Worm (Caenorhabditis elegans): ENCODE measurements around the gene C25D7.15.

DNA sequence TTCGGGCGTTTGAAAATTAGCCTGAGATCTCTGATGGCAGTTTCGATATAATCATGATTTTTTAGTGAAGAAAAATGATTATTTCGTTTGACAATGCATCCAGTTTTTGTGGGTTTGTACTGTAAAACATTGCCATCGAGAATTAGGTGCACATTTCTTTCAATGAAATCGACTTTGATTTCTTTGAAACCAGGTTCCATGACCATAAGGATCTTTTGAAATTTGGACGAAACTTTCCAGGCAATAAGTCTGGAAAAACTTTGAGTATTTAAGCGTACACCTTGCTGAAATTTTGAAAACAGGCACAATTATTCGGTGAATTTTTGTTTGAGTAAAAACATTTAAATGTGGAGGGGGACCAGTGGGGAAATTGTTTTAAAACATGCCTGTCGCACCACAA is 7.9 kb upstream of the C25D7.15 start:
- TF ChIP-seq nhr-41 (GFP tag; IDR thresholded peaks at IDR 0.05): no peak
- TF ChIP-seq lin-29 (GFP tag; IDR thresholded peaks at IDR 0.05): no peak
- TF ChIP-seq ceh-20 (GFP tag; IDR thresholded peaks at IDR 0.05): no peak
- no peak for TF ChIP-seq nhr-10 (tag; optimal IDR thresholded peaks at IDR 0.05)
- TF ChIP-seq D1046.2 (GFP tag; IDR thresholded peaks at IDR 0.05): no peak
- no peak for TF ChIP-seq ama-1 (optimal IDR thresholded peaks at IDR 0.05)
- TF ChIP-seq aly-2 (tag; optimal IDR thresholded peaks at IDR 0.05): no peak
- no peak for TF ChIP-seq lir-3 (tag; optimal IDR thresholded peaks at IDR 0.05)
- TF ChIP-seq lin-39 (tag; optimal IDR thresholded peaks at IDR 0.05): no peak
